Worm (Caenorhabditis elegans) whole organism, young adult: ENCODE data around the gene cpg-8.

Experiments
- F33H1.4 ChIP-seq: fragments of 200-800 bp; sonication (Bioruptor generic); IDR thresholded peaks from 2 replicates; pipeline ENCODE4 v1.3.6; 2022; ENCODE audit warnings: missing genetic modification reagents, missing genetic modification characterization, missing compliant biosample characterization
- K12H6.12 ChIP-seq: fragments of 200-800 bp; sonication (Bioruptor generic); optimal IDR thresholded peaks from 2 replicates; lab custom pipeline; 2018; ENCODE audit warnings: mild to moderate bottlenecking, missing genetic modification characterization, missing compliant biosample characterization
- ama-1 ChIP-seq, 3 experiments: fragments of 150-350 bp in 1 of 3; sonication (generic microtip) in 2 of 3; optimal IDR thresholded peaks; 2 replicates each; lab custom pipeline; 2014 to 2018; ENCODE audit warnings: missing biosample characterization in 2 of 3, missing genetic modification characterization in 2 of 3, missing genetic modification reagents in 2 of 3
- attf-6 ChIP-seq: fragments of 200-800 bp; sonication (Bioruptor generic); IDR thresholded peaks from 2 replicates; pipeline ENCODE4 v1.3.6; 2022; ENCODE audit warnings: missing genetic modification reagents, missing genetic modification characterization, missing compliant biosample characterization
- cebp-2 ChIP-seq: fragments of 200-800 bp; sonication (Bioruptor generic); IDR thresholded peaks from 2 replicates; pipeline ENCODE4 v1.3.6; 2022; ENCODE audit warnings: missing genetic modification characterization, missing compliant biosample characterization
- lin-35 ChIP-seq, 3 experiments: fragments of 150-350 bp in 2 of 3; sonication (generic microtip) in 1 of 3; optimal IDR thresholded peaks; 2 replicates each; lab custom pipeline; 2014 to 2018; ENCODE audit warnings: missing biosample characterization in 3 of 3, missing genetic modification characterization in 3 of 3, missing genetic modification reagents in 3 of 3
- nfya-1 ChIP-seq: sonication (generic microtip); optimal IDR thresholded peaks from 2 replicates; lab custom pipeline; 2017; ENCODE audit warnings: antibody characterized with exemption, missing compliant biosample characterization, missing genetic modification characterization, borderline replicate concordance; ENCODE audit not compliant: insufficient read depth
- sdz-38 ChIP-seq: sonication (generic microtip); optimal IDR thresholded peaks from 2 replicates; lab custom pipeline; 2016; ENCODE audit warnings: missing genotype, missing genetic modification characterization, missing compliant biosample characterization
- ztf-22 ChIP-seq: fragments of 200-800 bp; sonication (Bioruptor generic); optimal IDR thresholded peaks from 2 replicates; lab custom pipeline; 2018; ENCODE audit warnings: mild to moderate bottlenecking, missing genetic modification characterization, moderate library complexity, missing compliant biosample characterization

DNA sequence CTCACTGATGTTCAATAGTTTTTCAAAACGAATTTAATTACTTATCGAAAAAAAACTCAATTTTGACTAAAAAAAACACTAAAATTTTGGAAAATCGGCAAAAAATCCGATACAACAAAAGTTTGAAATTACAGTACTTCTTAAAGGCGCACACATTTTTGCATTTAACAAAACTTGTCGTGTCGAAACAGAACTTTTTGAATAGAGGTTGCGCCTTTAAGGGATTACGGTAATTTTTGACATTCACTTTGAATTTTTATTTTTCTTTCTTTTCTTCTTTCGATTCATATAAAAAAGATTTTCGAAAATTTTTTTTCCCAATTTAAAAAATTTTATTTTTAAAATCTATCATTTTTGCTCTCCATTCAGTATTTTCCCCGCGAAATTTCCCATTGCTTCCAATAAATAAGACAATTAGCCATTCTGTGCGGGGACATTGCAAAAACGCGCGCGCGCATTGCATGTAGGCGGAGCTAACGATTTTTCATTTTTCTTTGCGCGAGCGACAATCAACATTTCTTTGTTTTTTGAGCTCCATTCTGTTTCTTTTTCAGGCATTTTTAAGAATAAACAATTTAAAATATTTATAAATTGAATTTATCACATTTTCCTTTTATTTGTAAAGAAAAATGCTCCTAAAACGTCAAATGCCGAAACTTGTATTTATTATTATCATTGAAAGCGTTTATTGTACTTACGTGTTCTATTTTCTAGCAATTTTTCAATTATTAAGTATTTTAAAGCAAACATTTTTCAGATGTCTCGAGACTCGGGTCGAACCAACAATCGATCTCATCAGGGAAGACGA is 39.1 kb upstream of the cpg-8 start, which contains the start of gene F39G3.3:
- TF ChIP-seq ama-1 (optimal IDR thresholded peaks at IDR 0.05; lab: Kevin White, UChicago) (no peak), ama-1 (GFP tag; optimal IDR thresholded peaks at IDR 0.05; lab: Kevin White, UChicago) (no peak), ztf-22 (GFP tag; lab: Kevin White, UChicago) (no peak), attf-6 (GFP tag; lab: Robert Waterston, UW) (0 out of 2 replicates have a peak, but pooled peaks have one; percentile 8), lin-35 (GFP tag; optimal IDR thresholded peaks at IDR 0.05; lab: Kevin White, UChicago) (peak in 1 of 3 experiments; percentile 38), F33H1.4 (peak; percentile 88), nfya-1 (tag; lab: Kevin White, UChicago) (no peak), cebp-2 (GFP tag; lab: Robert Waterston, UW) (no peak), sdz-38 (no peak), K12H6.12 (tag; lab: Kevin White, UChicago) (no peak)
